Fruit fly (Drosophila melanogaster) whole organism, prepupa: ENCODE results near the gene Ubi-p63E.

Experiments used
- CG3919 ChIP-seq: fragments of 200-800 bp; sonication (Bioruptor generic); optimal IDR thresholded peaks from 3 replicates; lab custom pipeline; 2016; ENCODE audit warnings: missing biosample characterization, missing genetic modification characterization
- CG8632 ChIP-seq: fragments of 200-800 bp; sonication (Bioruptor generic); optimal IDR thresholded peaks from 3 replicates; lab custom pipeline; 2016; ENCODE audit warnings: missing biosample characterization, missing genetic modification characterization
- Eip75B ChIP-seq: fragments of 200-800 bp; sonication (Bioruptor generic); optimal IDR thresholded peaks from 3 replicates; lab custom pipeline; 2016; ENCODE audit warnings: missing biosample characterization, missing genetic modification characterization
- Ets21C ChIP-seq: fragments of 200-800 bp; sonication (Bioruptor generic); optimal IDR thresholded peaks from 3 replicates; lab custom pipeline; 2016; ENCODE audit warnings: missing biosample characterization, missing genetic modification characterization
- Gug ChIP-seq: fragments of 200-800 bp; sonication (Bioruptor generic); IDR thresholded peaks from 2 replicates; pipeline ENCODE4 v1.3.6; 2022; ENCODE audit warnings: missing biosample characterization, missing genetic modification characterization
- OdsH ChIP-seq: fragments of 200-800 bp; sonication (Bioruptor generic); optimal IDR thresholded peaks from 3 replicates; lab custom pipeline; 2016; ENCODE audit warnings: missing biosample characterization, missing genetic modification characterization
- Sox102F ChIP-seq: fragments of 200-800 bp; sonication (Bioruptor generic); optimal IDR thresholded peaks from 2 replicates; lab custom pipeline; 2016; ENCODE audit warnings: missing biosample characterization, mild to moderate bottlenecking, missing genetic modification characterization

- TF ChIP-seq CG3919 (GFP tag; lab: Kevin White, UChicago), result no peak
- no peak for TF ChIP-seq CG8632 (GFP tag; lab: Kevin White, UChicago)
- TF ChIP-seq Eip75B (GFP tag; lab: Kevin White, UChicago), result no peak
- no peak for TF ChIP-seq Ets21C (GFP tag; lab: Kevin White, UChicago)
- no peak for TF ChIP-seq Sox102F (GFP tag; lab: Kevin White, UChicago)
- TF ChIP-seq Gug, result no peak
- TF ChIP-seq OdsH, result no peak
These were observed 52.5 kb downstream of the Ubi-p63E start for dm6 chr3L:3850477-3850876.
